Worm (Caenorhabditis elegans) whole organism, midembryonic: ENCODE data around the gene sqd-1.

Source experiments
- flt-1 ChIP-seq: fragments of 200-800 bp; sonication (Bioruptor generic); IDR thresholded peaks from 2 replicates; pipeline ENCODE4 v1.3.6; 2022; ENCODE audit warnings: missing genetic modification characterization, missing compliant biosample characterization
- tab-1 ChIP-seq: fragments of 200-800 bp; sonication (Bioruptor generic); IDR thresholded peaks from 2 replicates; pipeline ENCODE4 v1.3.6; 2022; ENCODE audit warnings: missing genetic modification characterization, missing compliant biosample characterization

DNA sequence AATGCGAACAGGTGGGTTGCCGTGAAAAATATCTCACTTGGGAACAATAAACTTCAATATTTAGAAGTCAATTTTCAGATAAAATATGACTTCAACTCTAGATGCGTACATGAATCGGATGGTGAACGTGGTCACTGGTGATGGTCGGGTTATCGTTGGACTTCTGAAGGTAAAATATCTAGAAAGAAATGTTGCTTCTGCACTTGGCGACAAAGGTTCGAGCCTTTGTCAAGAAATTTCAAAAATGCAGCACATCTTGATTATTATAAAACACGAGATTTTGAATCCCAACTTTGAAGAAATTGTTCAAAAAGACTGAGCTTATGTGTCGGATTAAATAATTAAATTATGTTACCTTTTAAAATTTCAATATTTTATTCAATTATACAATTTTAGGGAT, 2.5 kb downstream of the sqd-1 start, which contains the start of gene lsm-8:
- TF ChIP-seq flt-1 (GFP tag; lab: Robert Waterston, UW) (no peak), tab-1 (no peak)
